Worm (Caenorhabditis elegans) whole organism, dauer: ENCODE data around the gene xdh-1.
"Not testable (repeated sequence)": the region's sequence is repeated elsewhere in the genome, so short reads cannot be mapped to it uniquely, and the experiment has no call there.

ENCODE experiments used
- unc-62 ChIP-seq: sonication (generic microtip); optimal IDR thresholded peaks from 2 replicates; lab custom pipeline; 2017; ENCODE audit warnings: missing biosample characterization, missing genetic modification reagents, missing genetic modification characterization

Gene xdh-1

ce11 chrIV:14412655-14413054, at the start of gene xdh-1:
TSS of gene xdh-1 (minus strand) at chrIV:14412894.
- no peak for TF ChIP-seq unc-62 (GFP tag; lab: Kevin White, UChicago)

ce11 chrIV:14456667-14457066, 44.0 kb upstream of the xdh-1 start, which contains the start of gene nspg-9:
TSS of gene nspg-9 (plus strand) at chrIV:14456900.
- no peak for TF ChIP-seq unc-62 (GFP tag; lab: Kevin White, UChicago)

- TF ChIP-seq unc-62 (GFP tag; lab: Kevin White, UChicago) = no peak
Measured at ce11 chrIV:14445191-14445795, 32.6 kb upstream of the xdh-1 start.

DNA sequence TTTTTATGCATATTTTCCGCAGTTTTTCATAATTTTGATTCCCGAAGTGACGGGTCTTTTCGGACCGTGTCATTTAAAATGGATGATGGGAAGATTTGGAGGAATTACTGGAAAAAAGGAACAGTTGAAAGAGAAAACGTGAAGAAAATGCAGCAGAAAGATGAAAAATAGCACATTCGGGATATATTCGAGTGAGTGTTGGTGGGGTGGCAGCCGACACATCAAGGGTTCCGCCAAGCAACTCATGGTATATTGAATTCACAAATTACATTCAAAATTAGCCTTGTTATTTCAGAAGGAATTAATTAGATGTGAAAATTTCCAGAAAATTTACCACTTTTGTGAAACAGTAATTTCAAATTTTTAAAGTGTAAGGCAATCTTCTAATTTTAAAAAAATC, 31.4 kb upstream of the xdh-1 start, which contains the start of gene tra-3:
tra-3 (minus strand) TSS at position 107 of the 400 bp plus-strand sequence.
- no peak for TF ChIP-seq unc-62 (GFP tag; lab: Kevin White, UChicago)

DNA sequence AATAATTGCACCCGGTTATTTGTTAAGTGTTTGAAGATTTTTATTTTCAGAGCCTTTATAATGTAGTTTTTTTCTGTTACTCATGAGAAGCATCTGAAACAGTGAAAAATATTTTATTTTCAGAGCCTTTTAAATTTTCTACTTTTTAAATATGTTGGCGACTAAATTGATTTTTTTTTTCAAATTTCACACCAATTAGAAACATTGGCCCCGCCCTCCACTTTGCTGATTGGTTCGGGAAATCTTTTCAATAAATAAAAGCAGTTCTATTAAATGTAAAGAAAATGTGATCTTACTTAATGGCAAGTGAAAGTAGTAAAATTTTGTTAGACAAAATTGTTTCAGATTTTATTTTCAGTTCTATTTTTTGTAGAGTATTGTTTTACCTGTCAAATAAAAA, 24.7 kb upstream of the xdh-1 start:
- no peak for TF ChIP-seq unc-62 (GFP tag; lab: Kevin White, UChicago)

ce11 chrIV:14435902-14436301, 23.2 kb upstream of the xdh-1 start:
- TF ChIP-seq unc-62 (GFP tag; lab: Kevin White, UChicago) = no peak

DNA sequence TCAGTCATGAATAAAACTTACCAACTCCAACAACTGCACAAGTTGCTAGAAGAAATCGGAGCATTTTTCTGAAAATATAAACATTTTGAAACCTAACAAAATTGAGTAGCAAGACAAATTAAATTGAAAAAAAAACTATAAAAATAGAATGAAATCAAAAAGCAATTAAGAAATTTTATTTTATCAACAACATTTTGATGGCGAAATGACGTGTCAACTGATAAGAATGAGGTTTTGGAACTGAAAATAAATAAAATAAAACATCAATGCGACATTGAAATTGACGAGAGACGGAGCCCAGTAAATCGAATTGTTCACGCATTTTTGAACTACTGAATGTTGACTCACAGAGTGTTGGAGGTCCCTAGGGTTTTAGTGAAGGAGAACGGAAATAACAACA, 18.2 kb upstream of the xdh-1 start, which contains the start of gene F55B11.4:
F55B11.4 (minus strand) TSS at position 68 of the 400 bp plus-strand sequence.
- no peak for TF ChIP-seq unc-62 (GFP tag; lab: Kevin White, UChicago)

- not testable (repeated sequence) for TF ChIP-seq unc-62 (GFP tag; lab: Kevin White, UChicago)
Measured at ce11 chrIV:14427395-14427794, 14.7 kb upstream of the xdh-1 start, which contains the start of gene F55B11.5. TSS of gene F55B11.5 (plus strand) at chrIV:14427695.

- TF ChIP-seq unc-62 (GFP tag; lab: Kevin White, UChicago) = no peak
Measured at ce11 chrIV:14424396-14424795, 11.7 kb upstream of the xdh-1 start, which contains the start of gene F55B11.3. TSS of gene F55B11.3 (plus strand) at chrIV:14424696.

DNA sequence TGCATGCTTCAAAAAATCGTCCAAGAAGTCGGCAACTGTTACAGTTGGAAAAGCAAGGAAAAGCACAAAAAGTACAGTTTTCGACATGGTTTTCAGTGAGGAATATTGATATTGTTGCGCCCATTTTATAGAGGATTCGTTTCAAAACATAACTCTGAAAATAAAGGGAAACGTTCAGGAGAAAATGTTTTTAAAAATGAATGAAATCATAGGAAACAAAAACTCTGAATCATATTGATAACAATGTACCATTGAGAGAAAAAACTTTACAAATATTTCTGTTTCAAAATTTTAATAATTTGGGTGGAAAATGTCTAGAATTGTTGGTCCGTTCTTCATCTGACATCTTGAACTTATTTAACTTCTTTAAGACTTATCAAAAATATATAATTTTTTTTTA, 10.5 kb upstream of the xdh-1 start, which contains the start of gene F55B11.2:
F55B11.2 (minus strand) TSS at position 101 of the 400 bp plus-strand sequence.
- TF ChIP-seq unc-62 (GFP tag; lab: Kevin White, UChicago) = no peak

- TF ChIP-seq unc-62 (GFP tag; lab: Kevin White, UChicago) = no peak
Measured at ce11 chrIV:14421938-14422337, 9.2 kb upstream of the xdh-1 start, which contains the start of gene F55B11.7. TSS of gene F55B11.7 (minus strand) at chrIV:14422038.

DNA sequence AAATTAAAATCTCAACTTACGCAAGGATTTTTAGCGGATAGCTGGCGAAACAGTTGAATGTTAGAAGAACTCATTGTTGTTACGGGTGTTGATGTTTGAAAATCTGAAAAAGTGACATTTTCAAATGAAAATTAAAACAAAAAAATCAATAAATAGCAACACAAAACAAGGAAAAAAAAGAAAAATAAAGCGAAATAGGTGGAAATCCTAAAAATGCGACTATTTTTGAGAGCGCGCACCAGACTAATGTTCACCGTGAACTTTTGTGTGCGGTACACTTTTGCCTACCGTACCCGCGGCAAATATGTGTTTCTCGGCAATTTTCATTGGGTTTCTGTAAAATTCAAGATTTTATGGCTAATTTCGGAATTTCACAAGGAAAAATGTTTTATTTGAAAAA, 4.4 kb upstream of the xdh-1 start, which contains the start of gene F55B11.6:
F55B11.6 (minus strand) TSS at position 101 of the 400 bp plus-strand sequence.
- TF ChIP-seq unc-62 (GFP tag; lab: Kevin White, UChicago) = no peak

- no peak for TF ChIP-seq unc-62 (GFP tag; lab: Kevin White, UChicago)
Measured at ce11 chrIV:14414200-14414599, 1.5 kb upstream of the xdh-1 start.

ce11 chrIV:14413386-14413785, 692 bp upstream of the xdh-1 start:
- no peak for TF ChIP-seq unc-62 (GFP tag; lab: Kevin White, UChicago)

DNA sequence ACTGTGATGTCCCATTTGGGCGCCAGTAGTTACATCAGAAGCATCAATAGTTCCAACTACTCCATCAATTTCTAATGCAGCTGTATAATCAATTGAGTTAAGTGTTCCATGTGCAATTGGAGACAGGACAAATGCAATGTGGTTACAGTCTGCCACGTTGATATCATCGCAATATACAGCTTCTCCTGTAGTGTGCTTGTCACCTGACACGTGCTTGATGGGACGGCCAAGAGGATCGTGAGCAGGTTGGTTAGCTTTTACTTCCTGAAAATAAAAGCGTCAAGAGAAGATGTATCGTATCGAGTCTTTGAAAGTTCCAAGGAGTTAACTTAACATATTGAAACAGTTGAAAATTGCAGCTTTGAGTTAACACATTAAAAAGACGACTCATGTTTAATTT, 4.1 kb downstream of the xdh-1 start:
- TF ChIP-seq unc-62 (GFP tag; lab: Kevin White, UChicago) = no peak

- TF ChIP-seq unc-62 (GFP tag; lab: Kevin White, UChicago) = no peak
Measured at ce11 chrIV:14395531-14395930, 17.2 kb downstream of the xdh-1 start.

DNA sequence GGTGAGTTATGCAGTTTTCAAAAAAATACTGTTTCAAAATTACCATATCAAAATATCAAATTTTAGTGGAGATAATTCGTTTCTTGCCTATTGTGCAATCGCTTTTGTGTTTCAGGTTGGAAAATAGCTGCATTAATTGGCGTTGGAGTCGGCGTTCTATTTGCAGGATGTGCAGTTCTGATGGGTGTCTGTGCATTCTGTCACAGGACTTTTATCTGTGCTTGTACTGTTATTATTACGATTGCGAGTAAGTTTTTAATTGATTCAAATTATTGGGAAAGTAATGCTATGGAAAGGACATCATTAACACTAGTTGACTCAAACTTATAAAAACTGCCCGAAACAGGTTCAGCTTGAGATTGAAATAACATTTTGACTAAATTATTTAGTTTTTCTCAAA, 17.9 kb downstream of the xdh-1 start:
- TF ChIP-seq unc-62 (GFP tag; lab: Kevin White, UChicago) = no peak
